Worm (Caenorhabditis elegans) whole organism, young adult: Measurements from ENCODE around the gene dyf-4.

Source experiments
- ama-1 ChIP-seq, 3 experiments: fragments of 150-350 bp in 1 of 3; sonication (generic microtip) in 2 of 3; optimal IDR thresholded peaks; 2 replicates each; lab custom pipeline; 2014 to 2018; ENCODE audit warnings: missing biosample characterization in 2 of 3, missing genetic modification characterization in 2 of 3, missing genetic modification reagents in 2 of 3
- bed-1 ChIP-seq: fragments of 200-800 bp; sonication (Bioruptor generic); IDR thresholded peaks from 2 replicates; pipeline ENCODE4 v1.3.6; 2022; ENCODE audit warnings: missing genetic modification reagents, missing genetic modification characterization, missing compliant biosample characterization
- ceh-100 ChIP-seq: fragments of 200-800 bp; sonication (Bioruptor generic); IDR thresholded peaks from 2 replicates; pipeline ENCODE4 v1.3.6; 2022; ENCODE audit warnings: missing genetic modification reagents, missing genetic modification characterization, missing compliant biosample characterization
- unc-130 ChIP-seq: sonication (generic microtip); optimal IDR thresholded peaks from 2 replicates; lab custom pipeline; 2016; ENCODE audit warnings: missing genetic modification reagents, missing genetic modification characterization, missing compliant biosample characterization
- unc-62 ChIP-seq: fragments of 150-350 bp; optimal IDR thresholded peaks from 2 replicates; lab custom pipeline; 2014; ENCODE audit warnings: missing biosample characterization, missing genetic modification reagents, missing genetic modification characterization
- ztf-18 ChIP-seq: sonication (generic microtip); optimal IDR thresholded peaks from 2 replicates; lab custom pipeline; 2016; ENCODE audit warnings: missing genotype, mild to moderate bottlenecking, missing genetic modification characterization, missing compliant biosample characterization

ce11 chrV:12532369-12532768, 6.8 kb upstream of the dyf-4 start:
- TF ChIP-seq bed-1 (GFP tag; lab: Robert Waterston, UW) (no peak), unc-62 (GFP tag; lab: Kevin White, UChicago) (no peak), ama-1 (optimal IDR thresholded peaks at IDR 0.05; lab: Kevin White, UChicago) (no peak), ama-1 (GFP tag; optimal IDR thresholded peaks at IDR 0.05; lab: Kevin White, UChicago) (no peak), ceh-100 (GFP tag; lab: Robert Waterston, UW) (no peak), ztf-18 (tag; lab: Kevin White, UChicago) (no peak), unc-130 (GFP tag; lab: Kevin White, UChicago) (no peak)
